Fruit fly (Drosophila melanogaster) whole organism, embryonic: ENCODE data around the gene CG15343.

Experiments
- ATbp ChIP-seq: fragments of 200-800 bp; sonication (Bioruptor generic); optimal IDR thresholded peaks from 2 replicates; lab custom pipeline; 2017; ENCODE audit warnings: missing biosample characterization, mild to moderate bottlenecking, missing genetic modification characterization, missing genetic modification reagents
- CG10209 ChIP-seq: fragments of 200-800 bp; sonication (Bioruptor generic); optimal IDR thresholded peaks from 3 replicates; lab custom pipeline; 2017; ENCODE audit warnings: missing biosample characterization, mild to moderate bottlenecking, missing genetic modification characterization, missing genetic modification reagents
- CG12659 ChIP-seq: fragments of 200-800 bp; sonication (Bioruptor generic); optimal IDR thresholded peaks from 3 replicates; lab custom pipeline; 2017; ENCODE audit warnings: mild to moderate bottlenecking, missing biosample characterization, missing genetic modification reagents, missing genetic modification characterization
- CG13296 ChIP-seq: fragments of 200-800 bp; sonication (Bioruptor generic); optimal IDR thresholded peaks from 3 replicates; lab custom pipeline; 2018; ENCODE audit warnings: missing biosample characterization, mild to moderate bottlenecking, missing genetic modification characterization
- CG14014 ChIP-seq: fragments of 200-800 bp; sonication (Bioruptor generic); IDR thresholded peaks from 2 replicates; pipeline ENCODE4 v1.3.6; 2022; ENCODE audit warnings: missing biosample characterization, missing genetic modification characterization
- CG14965 ChIP-seq: fragments of 200-800 bp; sonication (Bioruptor generic); optimal IDR thresholded peaks from 2 replicates; lab custom pipeline; 2016; ENCODE audit warnings: missing biosample characterization, missing genetic modification characterization, borderline replicate concordance
- CG15479 ChIP-seq: fragments of 200-800 bp; sonication (Bioruptor generic); optimal IDR thresholded peaks from 3 replicates; lab custom pipeline; 2019; ENCODE audit warnings: missing biosample characterization, mild to moderate bottlenecking, missing genetic modification characterization, moderate library complexity
- CG16863 ChIP-seq: fragments of 200-800 bp; sonication (Bioruptor generic); optimal IDR thresholded peaks from 3 replicates; lab custom pipeline; 2016; ENCODE audit warnings: missing biosample characterization, missing genetic modification characterization
- CG17359 ChIP-seq: fragments of 200-800 bp; sonication (Bioruptor generic); optimal IDR thresholded peaks from 3 replicates; lab custom pipeline; 2018; ENCODE audit warnings: missing biosample characterization, mild to moderate bottlenecking, missing genetic modification characterization, moderate library complexity
- CG17385 ChIP-seq: fragments of 200-800 bp; sonication (Bioruptor generic); optimal IDR thresholded peaks from 3 replicates; lab custom pipeline; 2018; ENCODE audit warnings: missing biosample characterization, mild to moderate bottlenecking, missing genetic modification characterization
- CG3065 ChIP-seq: fragments of 200-800 bp; sonication (Bioruptor generic); optimal IDR thresholded peaks from 2 replicates; lab custom pipeline; 2016; ENCODE audit warnings: missing biosample characterization, missing genetic modification characterization
- CG3407 ChIP-seq: fragments of 200-800 bp; sonication (Bioruptor generic); optimal IDR thresholded peaks from 2 replicates; lab custom pipeline; 2018; ENCODE audit warnings: missing biosample characterization, mild to moderate bottlenecking, missing genetic modification characterization
- CG3995 ChIP-seq: fragments of 200-800 bp; sonication (Bioruptor generic); optimal IDR thresholded peaks from 3 replicates; lab custom pipeline; 2016; ENCODE audit warnings: missing biosample characterization, missing genetic modification characterization
- CG4360 ChIP-seq: fragments of 200-800 bp; sonication (Bioruptor generic); IDR thresholded peaks from 2 replicates; pipeline ENCODE4 v1.3.6; 2022; ENCODE audit warnings: missing biosample characterization, missing genetic modification characterization
- CG6683 ChIP-seq: fragments of 200-800 bp; sonication (Bioruptor generic); optimal IDR thresholded peaks from 2 replicates; lab custom pipeline; 2017; ENCODE audit warnings: missing biosample characterization, mild to moderate bottlenecking, missing genetic modification characterization, missing genetic modification reagents
- CG9437 ChIP-seq: fragments of 200-800 bp; sonication (Bioruptor generic); optimal IDR thresholded peaks from 2 replicates; lab custom pipeline; 2018; ENCODE audit warnings: missing biosample characterization, mild to moderate bottlenecking, missing genetic modification characterization
- D19A ChIP-seq: fragments of 200-800 bp; optimal IDR thresholded peaks from 3 replicates; lab custom pipeline; 2019; ENCODE audit warnings: missing biosample characterization, mild to moderate bottlenecking, missing genetic modification characterization, moderate library complexity
- Doc3 ChIP-seq: fragments of 200-800 bp; sonication (Bioruptor generic); IDR thresholded peaks from 3 replicates; pipeline ENCODE4 v1.3.6; 2022; ENCODE audit warnings: missing biosample characterization, missing genetic modification characterization; ENCODE audit not compliant: partially characterized antibody
- Ets65A ChIP-seq: fragments of 200-800 bp; sonication (Bioruptor generic); peaks from one replicate; lab custom pipeline; 2016; ENCODE audit warnings: missing biosample characterization, missing genetic modification characterization
- GATAe ChIP-seq: fragments of 200-800 bp; sonication (Bioruptor generic); conservative IDR thresholded peaks from 2 replicates; pipeline ENCODE4 v1.3.6; 2022; ENCODE audit warnings: missing biosample characterization, missing genetic modification characterization
- Hr3 ChIP-seq: fragments of 200-800 bp; sonication (Bioruptor generic); optimal IDR thresholded peaks from 3 replicates; lab custom pipeline; 2016; ENCODE audit warnings: missing biosample characterization, missing genetic modification characterization
- Hr51 ChIP-seq, 2 experiments: fragments of 200-800 bp; sonication (Bioruptor generic); optimal IDR thresholded peaks; 2 replicates in 1 of 2; 3 replicates in 1 of 2; lab custom pipeline; 2016 to 2018; ENCODE audit warnings: missing biosample characterization in 2 of 2, missing genetic modification characterization in 2 of 2, mild to moderate bottlenecking in 1 of 2, moderate library complexity in 1 of 2
- Jarid2 ChIP-seq: fragments of 200-800 bp; sonication (Bioruptor generic); optimal IDR thresholded peaks from 3 replicates; lab custom pipeline; 2017; ENCODE audit warnings: mild to moderate bottlenecking, missing biosample characterization, missing genetic modification reagents, missing genetic modification characterization
- NFAT ChIP-seq: fragments of 200-800 bp; sonication (Bioruptor generic); IDR thresholded peaks from 2 replicates; pipeline ENCODE4 v1.3.6; 2022; ENCODE audit warnings: missing biosample characterization, missing genetic modification characterization
- PHDP ChIP-seq: fragments of 200-800 bp; sonication (Bioruptor generic); optimal IDR thresholded peaks from 3 replicates; lab custom pipeline; 2018; ENCODE audit warnings: missing biosample characterization, mild to moderate bottlenecking, missing genetic modification characterization, moderate library complexity
- Side ChIP-seq: fragments of 200-800 bp; sonication (Bioruptor generic); optimal IDR thresholded peaks from 2 replicates; lab custom pipeline; 2016; ENCODE audit warnings: missing biosample characterization, missing genetic modification characterization
- Sry-β ChIP-seq: fragments of 200-800 bp; sonication (Bioruptor generic); optimal IDR thresholded peaks from 2 replicates; lab custom pipeline; 2018; ENCODE audit warnings: missing biosample characterization, mild to moderate bottlenecking, missing genetic modification characterization, moderate library complexity
- ac ChIP-seq: fragments of 200-800 bp; sonication (Bioruptor generic); optimal IDR thresholded peaks from 3 replicates; lab custom pipeline; 2017; ENCODE audit warnings: missing biosample characterization, mild to moderate bottlenecking, missing genetic modification characterization
- ash1 ChIP-seq: fragments of 200-800 bp; sonication (Bioruptor generic); optimal IDR thresholded peaks from 2 replicates; lab custom pipeline; 2018; ENCODE audit warnings: missing biosample characterization, mild to moderate bottlenecking, missing genetic modification characterization
- bcd ChIP-seq: fragments of 200-800 bp; sonication (Bioruptor generic); optimal IDR thresholded peaks from 2 replicates; lab custom pipeline; 2017; ENCODE audit warnings: missing biosample characterization, mild to moderate bottlenecking, missing genetic modification characterization
- cg ChIP-seq: fragments of 200-800 bp; sonication (Bioruptor generic); optimal IDR thresholded peaks from 3 replicates; lab custom pipeline; 2019; ENCODE audit warnings: missing biosample characterization, mild to moderate bottlenecking, missing genetic modification characterization, moderate library complexity
- cwo ChIP-seq: fragments of 200-800 bp; sonication (Bioruptor generic); optimal IDR thresholded peaks from 3 replicates; lab custom pipeline; 2017; ENCODE audit warnings: missing biosample characterization, missing genetic modification characterization, mild to moderate bottlenecking, moderate library complexity, missing genetic modification reagents
- ftz-f1 ChIP-seq: fragments of 200-800 bp; sonication (Bioruptor generic); optimal IDR thresholded peaks from 2 replicates; lab custom pipeline; 2016; ENCODE audit warnings: missing biosample characterization, missing genetic modification characterization
- hbn ChIP-seq: fragments of 200-800 bp; sonication (Bioruptor generic); IDR thresholded peaks from 2 replicates; pipeline ENCODE4 v1.3.6; 2022; ENCODE audit warnings: missing biosample characterization, missing genetic modification characterization; ENCODE audit not compliant: partially characterized antibody
- jigr1 ChIP-seq: fragments of 200-800 bp; sonication (Bioruptor generic); IDR thresholded peaks from 3 replicates; pipeline ENCODE4 v1.3.6; 2022; ENCODE audit warnings: missing biosample characterization, missing genetic modification characterization
- lilli ChIP-seq: fragments of 200-800 bp; sonication (Bioruptor generic); optimal IDR thresholded peaks from 3 replicates; lab custom pipeline; 2016; ENCODE audit warnings: missing biosample characterization, missing genetic modification characterization
- mam ChIP-seq: fragments of 200-800 bp; sonication (Bioruptor generic); optimal IDR thresholded peaks from 3 replicates; lab custom pipeline; 2016; ENCODE audit warnings: missing biosample characterization, missing genetic modification characterization
- nom ChIP-seq: fragments of 200-800 bp; sonication (Bioruptor generic); optimal IDR thresholded peaks from 2 replicates; lab custom pipeline; 2017; ENCODE audit warnings: missing biosample characterization, missing genetic modification characterization, mild to moderate bottlenecking, moderate library complexity, missing genetic modification reagents
- odd ChIP-seq: fragments of 200-800 bp; sonication (Bioruptor generic); optimal IDR thresholded peaks from 2 replicates; lab custom pipeline; 2017; ENCODE audit warnings: missing biosample characterization, mild to moderate bottlenecking, missing genetic modification characterization
- p53 ChIP-seq: fragments of 200-800 bp; sonication (Bioruptor generic); optimal IDR thresholded peaks from 2 replicates; lab custom pipeline; 2016; ENCODE audit warnings: missing biosample characterization, missing genetic modification characterization
- pan ChIP-seq, 4 experiments: fragments of >200 bp in 3 of 4; fragments of 200-800 bp in 1 of 4; sonication (Bioruptor generic) in 1 of 4; optimal IDR thresholded peaks in 3 of 4; IDR thresholded peaks in 1 of 4; 2 replicates each; pipeline versions ENCODE4 v1.3.6 to Lab custom; 2017 to 2022; ENCODE audit warnings: missing biosample characterization in 2 of 4, missing genetic modification characterization in 2 of 4, mixed read lengths in 1 of 4
- pros ChIP-seq: fragments of 200-800 bp; sonication (Bioruptor generic); optimal IDR thresholded peaks from 3 replicates; lab custom pipeline; 2019; ENCODE audit warnings: missing biosample characterization, mild to moderate bottlenecking, missing genetic modification characterization, moderate library complexity
- pzg ChIP-seq: fragments of 200-800 bp; sonication (Bioruptor generic); optimal IDR thresholded peaks from 3 replicates; lab custom pipeline; 2018; ENCODE audit warnings: missing biosample characterization, mild to moderate bottlenecking, missing genetic modification characterization, moderate library complexity
- sc ChIP-seq, 3 experiments: fragments of >200 bp in 2 of 3; fragments of 200-800 bp in 1 of 3; sonication (Bioruptor generic) in 1 of 3; optimal IDR thresholded peaks; 2 replicates in 2 of 3; 3 replicates in 1 of 3; lab custom pipeline; 2017; ENCODE audit warnings: mild to moderate bottlenecking in 1 of 3, missing biosample characterization in 1 of 3, missing genetic modification characterization in 1 of 3, missing genetic modification reagents in 1 of 3
- sima ChIP-seq: fragments of 200-800 bp; sonication (Bioruptor generic); optimal IDR thresholded peaks from 2 replicates; lab custom pipeline; 2016; ENCODE audit warnings: missing biosample characterization, missing genetic modification characterization
- tna ChIP-seq: fragments of 200-800 bp; sonication (Bioruptor generic); IDR thresholded peaks from 2 replicates; pipeline ENCODE4 v1.3.6; 2022; ENCODE audit warnings: missing biosample characterization, missing genetic modification characterization; ENCODE audit not compliant: partially characterized antibody
- yki ChIP-seq: fragments of >200 bp; optimal IDR thresholded peaks from 3 replicates; lab custom pipeline; 2018
- z ChIP-seq: fragments of 200-800 bp; sonication (Bioruptor generic); IDR thresholded peaks from 3 replicates; pipeline ENCODE4 v1.3.6; 2022; ENCODE audit warnings: missing biosample characterization, missing genetic modification characterization

CG15343 gene

dm6 chrX:8271363-8272061 is 2.1 kb downstream of the CG15343 start, which contains the start of gene Corp (continued):
- TF ChIP-seq CG6683 (GFP tag; lab: Kevin White, UChicago), result no peak
- TF ChIP-seq hbn (GFP tag; lab: Robert Waterston, UW), result no peak
- TF ChIP-seq CG4360 (GFP tag; lab: Robert Waterston, UW), result peak; percentile 73
- TF ChIP-seq cg (GFP tag; lab: Kevin White, UChicago), result no peak
- TF ChIP-seq CG3407, result peak; percentile 7
- peak; percentile 56 for TF ChIP-seq pros (GFP tag; lab: Kevin White, UChicago)
- peak; percentile 55 for TF ChIP-seq ATbp (GFP tag; lab: Kevin White, UChicago)
- peak; percentile 33 for TF ChIP-seq CG9437 (GFP tag; lab: Kevin White, UChicago)
- TF ChIP-seq sima (GFP tag; lab: Kevin White, UChicago), result no peak
- no peak for TF ChIP-seq yki
- TF ChIP-seq bcd (GFP tag; lab: Kevin White, UChicago), result peak; percentile 15
- TF ChIP-seq CG17385 (GFP tag; lab: Kevin White, UChicago), result peak; percentile 67
- no peak for TF ChIP-seq CG14014
- TF ChIP-seq PHDP (tag; lab: Kevin White, UChicago), result peak; percentile 47
- TF ChIP-seq CG3995 (GFP tag; lab: Kevin White, UChicago), result no peak
- TF ChIP-seq z (GFP tag; lab: Robert Waterston, UW), result 0 out of 3 replicates have a peak, but pooled peaks have one; percentile 38
- peak in 1 of 2 experiments; percentile 74 for TF ChIP-seq Hr51 (GFP tag; optimal IDR thresholded peaks at IDR 0.05; lab: Kevin White, UChicago)
- no peak for TF ChIP-seq Hr3 (GFP tag; lab: Kevin White, UChicago)
- no peak for TF ChIP-seq sc (optimal IDR thresholded peaks at IDR 0.05; lab: Kevin White, UChicago)
- TF ChIP-seq sc (GFP tag; optimal IDR thresholded peaks at IDR 0.05; lab: Kevin White, UChicago), result peak; percentile 10
- no peak for TF ChIP-seq Sry-β
- TF ChIP-seq lilli (GFP tag; lab: Kevin White, UChicago), result no peak
- TF ChIP-seq Jarid2 (GFP tag; lab: Kevin White, UChicago), result no peak
- no peak for TF ChIP-seq CG16863 (GFP tag; lab: Kevin White, UChicago)
- TF ChIP-seq CG13296, result peak; percentile 29
- TF ChIP-seq jigr1 (GFP tag; lab: Robert Waterston, UW), result no peak
- TF ChIP-seq pzg, result no peak
- no peak for TF ChIP-seq CG15479 (GFP tag; lab: Kevin White, UChicago)
- TF ChIP-seq p53 (GFP tag; lab: Kevin White, UChicago), result peak; percentile 95
- no peak for TF ChIP-seq CG3065 (GFP tag; lab: Kevin White, UChicago)
- TF ChIP-seq Ets65A (GFP tag; lab: Kevin White, UChicago), result peak; percentile 71
- no peak for TF ChIP-seq NFAT
- peak; percentile 40 for TF ChIP-seq odd (GFP tag; lab: Kevin White, UChicago)
- no peak for TF ChIP-seq GATAe (GFP tag; lab: Robert Waterston, UW)
- no peak for TF ChIP-seq tna (GFP tag; lab: Robert Waterston, UW)
- peak; percentile 42 for TF ChIP-seq ac (GFP tag; lab: Kevin White, UChicago)
- TF ChIP-seq ftz-f1 (GFP tag; lab: Kevin White, UChicago), result no peak
- TF ChIP-seq CG12659 (GFP tag; lab: Kevin White, UChicago), result peak; percentile 31
- TF ChIP-seq CG10209 (GFP tag; lab: Kevin White, UChicago), result peak; percentile 13
- TF ChIP-seq cwo (GFP tag; lab: Kevin White, UChicago), result no peak
- TF ChIP-seq CG17359 (tag; lab: Kevin White, UChicago), result peak; percentile 57
- peak; percentile 67 for TF ChIP-seq nom (GFP tag; lab: Kevin White, UChicago)
- no peak for TF ChIP-seq pan (optimal IDR thresholded peaks at IDR 0.05; lab: Kevin White, UChicago)
- TF ChIP-seq pan (GFP tag; optimal IDR thresholded peaks at IDR 0.05 in 1 of 2, IDR thresholded peaks at IDR 0.05 in 1 of 2), result peak in 1 of 2 experiments; percentile 68
- TF ChIP-seq Side (GFP tag; lab: Kevin White, UChicago), result no peak
- TF ChIP-seq mam (GFP tag; lab: Kevin White, UChicago), result no peak
- peak; percentile 52 for TF ChIP-seq D19A (tag; lab: Kevin White, UChicago)
- TF ChIP-seq CG14965, result no peak
- TF ChIP-seq ash1 (GFP tag; lab: Kevin White, UChicago), result no peak
- no peak for TF ChIP-seq Doc3 (GFP tag; lab: Robert Waterston, UW)
